Fruit fly (Drosophila melanogaster) whole organism, prepupa: ENCODE measurements around the gene mor.

ENCODE experiments used
- CG10631 ChIP-seq: fragments of 200-800 bp; sonication (Bioruptor generic); optimal IDR thresholded peaks from 2 replicates; lab custom pipeline; 2016; ENCODE audit warnings: missing biosample characterization, missing genetic modification characterization
- CG11294 ChIP-seq: fragments of 200-800 bp; sonication (Bioruptor generic); IDR thresholded peaks from 2 replicates; pipeline ENCODE4 v1.3.6; 2022; ENCODE audit warnings: missing biosample characterization, missing genetic modification characterization
- CG32006 ChIP-seq: fragments of 200-800 bp; sonication (Bioruptor generic); optimal IDR thresholded peaks from 3 replicates; lab custom pipeline; 2017; ENCODE audit warnings: missing biosample characterization, mild to moderate bottlenecking, missing genetic modification characterization
- OdsH ChIP-seq: fragments of 200-800 bp; sonication (Bioruptor generic); optimal IDR thresholded peaks from 3 replicates; lab custom pipeline; 2016; ENCODE audit warnings: missing biosample characterization, missing genetic modification characterization
- fd59A ChIP-seq: fragments of 200-800 bp; sonication (Bioruptor generic); optimal IDR thresholded peaks from 2 replicates; lab custom pipeline; 2017; ENCODE audit warnings: missing biosample characterization, mild to moderate bottlenecking, missing genetic modification characterization, missing genetic modification reagents
- spab ChIP-seq: fragments of 200-800 bp; sonication (Bioruptor generic); optimal IDR thresholded peaks from 2 replicates; lab custom pipeline; 2017; ENCODE audit warnings: missing biosample characterization, mild to moderate bottlenecking, missing genetic modification characterization, missing genetic modification reagents
- ss ChIP-seq, 2 experiments: fragments of 200-800 bp; sonication (Bioruptor generic); optimal IDR thresholded peaks; 2 replicates in 1 of 2; 3 replicates in 1 of 2; lab custom pipeline; 2017 to 2018; ENCODE audit warnings: mild to moderate bottlenecking in 2 of 2, missing biosample characterization in 2 of 2, missing genetic modification characterization in 2 of 2, moderate library complexity in 1 of 2

- TF ChIP-seq CG11294 (GFP tag; lab: Robert Waterston, UW), result no peak
- no peak for TF ChIP-seq spab (GFP tag; lab: Kevin White, UChicago)
- no peak for TF ChIP-seq fd59A
- peak; percentile 59 for TF ChIP-seq CG32006 (GFP tag; lab: Kevin White, UChicago)
- peak in 1 of 2 experiments; percentile 10 for TF ChIP-seq ss (GFP tag; optimal IDR thresholded peaks at IDR 0.05; lab: Kevin White, UChicago)
- TF ChIP-seq OdsH (GFP tag; lab: Kevin White, UChicago), result peak; percentile 47
- TF ChIP-seq CG10631, result peak; percentile 56
Observed at dm6 chr3R:15972979-15973486, 320 bp upstream of the mor start, which contains the start of gene Hel89B.
